Worm (Caenorhabditis elegans) whole organism, young adult: Measurements from ENCODE around the gene nlp-71.

Experiments
- F33H1.4 ChIP-seq: fragments of 200-800 bp; sonication (Bioruptor generic); IDR thresholded peaks from 2 replicates; pipeline ENCODE4 v1.3.6; 2022; ENCODE audit warnings: missing genetic modification reagents, missing genetic modification characterization, missing compliant biosample characterization
- F57A8.1 ChIP-seq: fragments of 200-800 bp; sonication (Bioruptor generic); optimal IDR thresholded peaks from 2 replicates; lab custom pipeline; 2018; ENCODE audit warnings: mild to moderate bottlenecking, missing genetic modification characterization, moderate library complexity, missing compliant biosample characterization
- Y53F4B.3 ChIP-seq: fragments of 200-800 bp; sonication (Bioruptor generic); IDR thresholded peaks from 2 replicates; pipeline ENCODE4 v1.3.6; 2022; ENCODE audit warnings: missing genetic modification reagents, missing genetic modification characterization, missing compliant biosample characterization
- Y53G8AR.9 ChIP-seq: fragments of 200-800 bp; sonication (Bioruptor generic); conservative IDR thresholded peaks from 2 replicates; pipeline ENCODE4 v1.3.6; 2022; ENCODE audit warnings: missing genetic modification reagents, missing genetic modification characterization, missing compliant biosample characterization
- Y79H2A.3 ChIP-seq: fragments of 200-800 bp; sonication (Bioruptor generic); conservative IDR thresholded peaks from 2 replicates; pipeline ENCODE4 v1.3.6; 2022; ENCODE audit warnings: missing genetic modification reagents, missing genetic modification characterization, missing compliant biosample characterization
- akir-1 ChIP-seq: fragments of 200-800 bp; sonication (Bioruptor generic); optimal IDR thresholded peaks from 2 replicates; lab custom pipeline; 2018; ENCODE audit warnings: mild to moderate bottlenecking, missing genetic modification characterization, moderate library complexity, missing compliant biosample characterization
- athp-1 ChIP-seq: sonication (generic microtip); optimal IDR thresholded peaks from 2 replicates; lab custom pipeline; 2017; ENCODE audit warnings: mild to moderate bottlenecking, missing genetic modification characterization, missing compliant biosample characterization
- bed-2 ChIP-seq: fragments of 200-800 bp; sonication (Bioruptor generic); IDR thresholded peaks from 2 replicates; pipeline ENCODE4 v1.3.6; 2022; ENCODE audit warnings: missing genetic modification reagents, missing genetic modification characterization, missing compliant biosample characterization
- ceh-100 ChIP-seq: fragments of 200-800 bp; sonication (Bioruptor generic); IDR thresholded peaks from 2 replicates; pipeline ENCODE4 v1.3.6; 2022; ENCODE audit warnings: missing genetic modification reagents, missing genetic modification characterization, missing compliant biosample characterization
- ceh-27 ChIP-seq: fragments of 200-800 bp; sonication (Bioruptor generic); optimal IDR thresholded peaks from 2 replicates; lab custom pipeline; 2018; ENCODE audit warnings: mild to moderate bottlenecking, missing genetic modification characterization, moderate library complexity, missing compliant biosample characterization
- ceh-79 ChIP-seq: sonication (generic microtip); optimal IDR thresholded peaks from 2 replicates; lab custom pipeline; 2017; ENCODE audit warnings: mild to moderate bottlenecking, missing genetic modification characterization, missing compliant biosample characterization
- dpff-1 ChIP-seq: sonication (generic microtip); optimal IDR thresholded peaks from 2 replicates; lab custom pipeline; 2017; ENCODE audit warnings: mild to moderate bottlenecking, missing genetic modification characterization, missing compliant biosample characterization
- egl-18 ChIP-seq: fragments of 200-800 bp; sonication (Bioruptor generic); IDR thresholded peaks from 2 replicates; pipeline ENCODE4 v1.3.6; 2022; ENCODE audit warnings: missing genetic modification reagents, missing genetic modification characterization, missing compliant biosample characterization
- hmg-1.2 ChIP-seq: fragments of 200-800 bp; sonication (Bioruptor generic); IDR thresholded peaks from 2 replicates; pipeline ENCODE4 v1.3.6; 2022; ENCODE audit warnings: missing genetic modification reagents, missing genetic modification characterization, missing compliant biosample characterization
- hmg-20 ChIP-seq: fragments of 200-800 bp; sonication (Bioruptor generic); IDR thresholded peaks from 2 replicates; pipeline ENCODE4 v1.3.6; 2022; ENCODE audit warnings: missing genetic modification reagents, missing genetic modification characterization, missing compliant biosample characterization
- hrde-1 ChIP-seq: sonication (generic microtip); optimal IDR thresholded peaks from 2 replicates; lab custom pipeline; 2016; ENCODE audit warnings: missing genetic modification characterization, mild to moderate bottlenecking, missing compliant biosample characterization, moderate library complexity, missing genotype, missing genetic modification reagents, borderline replicate concordance
- lag-1 ChIP-seq: fragments of 200-800 bp; sonication (Bioruptor generic); IDR thresholded peaks from 2 replicates; pipeline ENCODE4 v1.3.6; 2022; ENCODE audit warnings: missing genetic modification reagents, missing genetic modification characterization, missing compliant biosample characterization
- let-526 ChIP-seq: fragments of 200-800 bp; sonication (Bioruptor generic); IDR thresholded peaks from 2 replicates; pipeline ENCODE4 v1.3.6; 2022; ENCODE audit warnings: missing genetic modification reagents, missing genetic modification characterization, missing compliant biosample characterization
- let-607 ChIP-seq, 2 experiments: fragments of 200-800 bp in 1 of 2; sonication (Bioruptor generic) in 1 of 2; sonication (generic microtip) in 1 of 2; optimal IDR thresholded peaks; 2 replicates each; lab custom pipeline; 2016 to 2018; ENCODE audit warnings: mild to moderate bottlenecking in 2 of 2, missing compliant biosample characterization in 2 of 2, missing genetic modification characterization in 2 of 2, moderate library complexity in 2 of 2, missing genotype in 1 of 2
- lin-26 ChIP-seq: fragments of 200-800 bp; sonication (Bioruptor generic); IDR thresholded peaks from 2 replicates; pipeline ENCODE4 v1.3.6; 2022; ENCODE audit warnings: missing genetic modification reagents, missing genetic modification characterization, missing compliant biosample characterization
- madf-3 ChIP-seq: fragments of 200-800 bp; sonication (Bioruptor generic); IDR thresholded peaks from 2 replicates; pipeline ENCODE4 v1.3.6; 2022; ENCODE audit warnings: missing genetic modification reagents, missing genetic modification characterization, missing compliant biosample characterization
- mxl-1 ChIP-seq: sonication (generic microtip); optimal IDR thresholded peaks from 2 replicates; lab custom pipeline; 2016; ENCODE audit warnings: missing genetic modification characterization, missing compliant biosample characterization
- nhr-80 ChIP-seq: sonication (generic microtip); optimal IDR thresholded peaks from 2 replicates; lab custom pipeline; 2016; ENCODE audit warnings: missing genetic modification characterization, missing compliant biosample characterization
- pha-4 ChIP-seq: fragments of 150-350 bp; sonication (generic microtip); optimal IDR thresholded peaks from 2 replicates; lab custom pipeline; 2014; ENCODE audit warnings: missing biosample characterization, missing genetic modification reagents, missing genetic modification characterization
- rpc-1 ChIP-seq, 2 experiments: fragments of 150-350 bp in 1 of 2; sonication (generic microtip) in 1 of 2; optimal IDR thresholded peaks; 2 replicates each; lab custom pipeline; 2014 to 2018; ENCODE audit warnings: missing biosample characterization in 1 of 2, missing genetic modification characterization in 1 of 2, missing genetic modification reagents in 1 of 2, missing genotype in 1 of 2
- snpc-1.3 ChIP-seq: sonication (generic microtip); optimal IDR thresholded peaks from 2 replicates; lab custom pipeline; 2017; ENCODE audit warnings: missing genetic modification characterization, mild to moderate bottlenecking, missing compliant biosample characterization, antibody characterized with exemption, moderate library complexity, missing genotype, missing genetic modification reagents; ENCODE audit not compliant: insufficient read depth
- snpc-3.4 ChIP-seq: sonication (generic microtip); optimal IDR thresholded peaks from 2 replicates; lab custom pipeline; 2017; ENCODE audit warnings: missing genetic modification characterization, mild to moderate bottlenecking, missing compliant biosample characterization, antibody characterized with exemption, moderate library complexity, missing genotype, missing genetic modification reagents
- snpc-4 ChIP-seq, 5 experiments: fragments of 150-350 bp in 1 of 5; sonication (generic microtip) in 4 of 5; optimal IDR thresholded peaks; 2 replicates each; lab custom pipeline; 2014 to 2018; ENCODE audit warnings: missing genetic modification characterization in 5 of 5, missing biosample characterization in 3 of 5, antibody characterized with exemption in 2 of 5, mild to moderate bottlenecking in 2 of 5, missing compliant biosample characterization in 2 of 5, missing genotype in 2 of 5, moderate library complexity in 2 of 5, missing genetic modification reagents in 1 of 5
- tlf-1 ChIP-seq: fragments of 200-800 bp; sonication (Bioruptor generic); optimal IDR thresholded peaks from 2 replicates; lab custom pipeline; 2018; ENCODE audit warnings: mild to moderate bottlenecking, missing genetic modification characterization, missing compliant biosample characterization
- unc-62 ChIP-seq: fragments of 150-350 bp; optimal IDR thresholded peaks from 2 replicates; lab custom pipeline; 2014; ENCODE audit warnings: missing biosample characterization, missing genetic modification reagents, missing genetic modification characterization

Gene nlp-71

ce11 chrIV:6441601-6442000 is 28.2 kb upstream of the nlp-71 start, which contains the start of gene Y73B6BL.31:
Gene Y73B6BL.31 (plus strand): TSS chrIV:6441901.
- TF ChIP-seq athp-1 (tag; lab: Kevin White, UChicago) = no peak
- no peak for TF ChIP-seq snpc-3.4 (tag; lab: Kevin White, UChicago)
- TF ChIP-seq, all 124 proteins: peak for 0

ce11 chrIV:6438051-6438450 is 24.7 kb upstream of the nlp-71 start, which contains the start of gene dlc-5:
Gene dlc-5 (plus strand): TSS chrIV:6438204.
- TF ChIP-seq ceh-100 (GFP tag; lab: Robert Waterston, UW) = no peak
- no peak for TF ChIP-seq tlf-1
- no peak for TF ChIP-seq akir-1 (GFP tag; lab: Kevin White, UChicago)

- TF ChIP-seq dpff-1 (tag; lab: Kevin White, UChicago) (no peak), nhr-80 (tag; lab: Kevin White, UChicago) (peak; percentile 55)
Observed at ce11 chrIV:6433424-6433823, 20.0 kb upstream of the nlp-71 start.

- TF ChIP-seq madf-3 (GFP tag; lab: Robert Waterston, UW) (no peak), nhr-80 (tag; lab: Kevin White, UChicago) (peak; percentile 61), unc-62 (GFP tag; lab: Kevin White, UChicago) (peak; percentile 25)
Observed at ce11 chrIV:6432375-6432774, 19.0 kb upstream of the nlp-71 start.

- TF ChIP-seq lag-1 (GFP tag; lab: Robert Waterston, UW) (no peak), mxl-1 (tag; lab: Kevin White, UChicago) (no peak), hmg-1.2 (GFP tag; lab: Robert Waterston, UW) (0 out of 2 replicates have a peak, but pooled peaks have one; percentile 20), pha-4 (peak; percentile 19)
Observed at ce11 chrIV:6431582-6431981, 18.2 kb upstream of the nlp-71 start, which contains the start of gene acp-7. Gene acp-7 (minus strand): TSS chrIV:6431682.

ce11 chrIV:6427223-6427622 is 13.8 kb upstream of the nlp-71 start:
- no peak for TF ChIP-seq snpc-4 (GFP tag; optimal IDR thresholded peaks at IDR 0.05; lab: Kevin White, UChicago)
- no peak for TF ChIP-seq snpc-4 (tag; optimal IDR thresholded peaks at IDR 0.05; lab: Kevin White, UChicago)
- no peak for TF ChIP-seq hmg-20 (GFP tag; lab: Robert Waterston, UW)
- TF ChIP-seq let-526 = no peak
- no peak for TF ChIP-seq rpc-1 (optimal IDR thresholded peaks at IDR 0.05; lab: Kevin White, UChicago)
- TF ChIP-seq rpc-1 (tag; optimal IDR thresholded peaks at IDR 0.05; lab: Kevin White, UChicago) = no peak
- no peak for TF ChIP-seq Y79H2A.3 (GFP tag; lab: Robert Waterston, UW)
- TF ChIP-seq F57A8.1 = no peak
- TF ChIP-seq lin-26 (GFP tag; lab: Robert Waterston, UW) = no peak
- no peak for TF ChIP-seq Y53F4B.3 (GFP tag; lab: Robert Waterston, UW)
- TF ChIP-seq ceh-79 = no peak
- TF ChIP-seq Y53G8AR.9 (GFP tag; lab: Robert Waterston, UW) = no peak
- no peak for TF ChIP-seq bed-2 (GFP tag; lab: Robert Waterston, UW)
- TF ChIP-seq snpc-1.3 (tag; lab: Kevin White, UChicago) = no peak
- no peak for TF ChIP-seq hrde-1
- no peak for TF ChIP-seq egl-18
- no peak for TF ChIP-seq F33H1.4
- no peak for TF ChIP-seq let-607 (tag; optimal IDR thresholded peaks at IDR 0.05; lab: Kevin White, UChicago)
- no peak for TF ChIP-seq ceh-27
- TF ChIP-seq, all 124 proteins: peak for 0
